Worm (Caenorhabditis elegans): ENCODE results near the gene F46C5.1.

The F46C5.1 gene

DNA sequence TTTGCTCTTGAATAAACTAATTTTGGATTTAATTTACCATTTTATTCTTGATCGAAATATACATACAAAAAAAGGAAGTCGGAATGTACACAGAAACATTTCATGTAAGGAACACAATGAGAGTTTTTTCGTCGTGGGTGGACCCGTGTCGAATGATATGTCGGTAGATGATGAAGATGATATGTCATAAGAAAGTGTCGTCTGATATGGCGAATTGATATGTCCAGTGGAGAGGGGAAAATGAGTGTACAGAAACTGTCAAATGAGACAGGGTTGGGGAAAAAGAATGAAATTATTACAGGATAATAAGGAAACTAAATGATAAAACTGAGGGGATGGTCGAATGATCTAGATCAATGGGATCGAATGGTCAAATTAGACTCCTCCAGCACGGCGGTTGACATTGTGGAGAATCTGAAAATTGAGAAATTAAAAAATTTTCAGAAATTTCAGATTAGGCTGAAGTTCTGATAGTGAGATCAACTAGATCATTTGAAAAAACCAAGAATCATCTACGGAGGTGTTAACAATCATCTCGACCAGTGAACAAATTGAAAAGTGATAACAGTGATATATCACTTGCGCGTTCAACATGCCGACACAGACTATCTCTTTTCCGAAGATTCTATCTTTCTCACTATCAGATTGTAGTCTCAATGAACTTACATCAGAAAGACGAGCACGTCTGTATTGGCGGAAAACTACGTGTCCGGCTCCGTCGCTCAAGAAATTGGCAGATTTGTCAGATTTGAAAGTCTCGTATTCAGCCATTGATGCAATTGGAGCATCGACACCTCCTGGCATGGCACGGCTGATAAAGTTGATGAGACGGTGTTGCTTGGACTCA, 641 bp downstream of the F46C5.1 start (continued):
- TF ChIP-seq chd-7 (tag; optimal IDR thresholded peaks at IDR 0.05) = peak; percentile 4
- TF ChIP-seq atf-7 (tag; optimal IDR thresholded peaks at IDR 0.05) = no peak
- 0 out of 2 replicates have a peak, but pooled peaks have one; percentile 29 for TF ChIP-seq K11D2.4 (GFP tag; IDR thresholded peaks at IDR 0.05)
- TF ChIP-seq repo-1 (tag; optimal IDR thresholded peaks at IDR 0.05) = no peak
- no peak for TF ChIP-seq B0261.1 (tag; optimal IDR thresholded peaks at IDR 0.05)
- no peak for TF ChIP-seq cebp-1 (GFP tag; IDR thresholded peaks at IDR 0.05)
- no peak for TF ChIP-seq cebp-1 (tag; optimal IDR thresholded peaks at IDR 0.05)
- TF ChIP-seq hlh-12 (tag; optimal IDR thresholded peaks at IDR 0.05) = no peak
- TF ChIP-seq madf-6 (GFP tag; IDR thresholded peaks at IDR 0.05) = no peak
- TF ChIP-seq tbp1 (GFP tag; optimal IDR thresholded peaks at IDR 0.05) = no peak
- no peak for TF ChIP-seq sptf-2 (GFP tag; optimal IDR thresholded peaks at IDR 0.05)
- TF ChIP-seq T26A5.8 (tag; optimal IDR thresholded peaks at IDR 0.05) = no peak
- TF ChIP-seq ztf-18 (tag; optimal IDR thresholded peaks at IDR 0.05) = no peak
- TF ChIP-seq him-1 (tag; optimal IDR thresholded peaks at IDR 0.05) = no peak

DNA sequence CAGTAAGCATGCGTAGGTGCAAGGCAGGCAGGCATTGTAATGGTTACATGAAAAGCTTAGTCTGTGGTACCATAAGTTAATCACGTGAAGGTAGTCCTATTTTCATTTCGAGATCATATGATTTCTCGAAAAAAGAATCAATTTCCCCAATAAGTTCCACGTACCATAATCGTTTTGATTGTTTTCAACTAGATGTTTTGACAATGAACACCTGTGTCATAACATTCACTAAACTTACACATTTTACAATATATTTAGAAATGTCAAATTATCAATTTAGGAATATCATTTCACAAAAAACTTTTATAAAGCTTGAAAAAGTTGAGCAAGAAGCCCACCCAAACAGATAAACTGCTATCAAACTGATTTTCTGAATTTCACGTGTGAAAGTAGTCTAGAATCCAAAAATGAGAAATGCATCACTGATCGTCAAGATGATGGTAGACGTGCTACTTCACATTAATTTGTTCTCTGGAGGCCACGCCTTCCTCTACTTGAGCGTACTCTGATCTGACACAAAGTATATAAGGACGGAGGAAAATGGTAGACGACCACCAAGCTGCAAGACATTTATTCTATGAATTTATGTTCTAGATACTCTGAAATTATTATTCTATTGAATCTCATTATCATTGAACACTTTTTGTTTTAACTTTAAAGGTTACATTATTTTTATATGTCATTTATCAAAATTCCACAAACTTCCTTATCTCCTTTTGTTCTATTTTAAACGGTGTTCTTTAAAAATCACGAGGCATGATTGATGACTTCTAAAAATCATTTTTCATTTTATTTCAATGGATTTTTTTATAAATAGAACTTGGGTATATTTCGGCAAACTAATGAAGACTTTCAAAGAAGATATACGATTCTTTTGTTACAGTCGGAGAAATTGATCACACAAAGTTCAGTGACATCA, 1.8 kb downstream of the F46C5.1 start, which contains the start of gene F46C5.10:
Gene F46C5.10 (minus strand): TSS at position 51 of the 919 bp plus-strand sequence.
- TF ChIP-seq lin-35 (GFP tag; optimal IDR thresholded peaks at IDR 0.05) = peak in 1 of 3 experiments; percentile 1
- TF ChIP-seq madf-3 (GFP tag; IDR thresholded peaks at IDR 0.05) = no peak
- peak; percentile 56 for TF ChIP-seq ama-1 (optimal IDR thresholded peaks at IDR 0.05)
- TF ChIP-seq ama-1 (GFP tag; optimal IDR thresholded peaks at IDR 0.05) = no peak
- peak; percentile 5 for TF ChIP-seq lin-40 (tag; optimal IDR thresholded peaks at IDR 0.05)
- no peak for TF ChIP-seq F39B2.1 (GFP tag; IDR thresholded peaks at IDR 0.05)

DNA sequence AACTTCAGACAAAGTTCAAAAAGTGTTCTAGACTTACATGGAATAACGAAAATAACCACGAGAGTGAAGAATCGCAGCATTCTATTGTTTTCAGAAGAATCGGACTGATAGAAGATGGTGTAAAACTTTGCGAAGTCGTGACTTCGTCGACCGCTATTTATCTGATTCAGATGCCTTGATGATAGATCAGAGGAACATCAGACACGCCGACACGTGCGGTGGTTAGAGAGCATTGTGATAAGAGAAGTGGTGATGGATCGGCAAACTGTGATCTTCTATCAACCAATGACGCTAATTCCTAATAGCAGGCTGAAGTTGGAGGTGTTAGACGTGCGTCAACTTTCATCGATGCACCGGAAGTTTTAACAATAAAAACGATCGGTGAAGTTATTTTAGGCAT, 2.7 kb downstream of the F46C5.1 start:
- TF ChIP-seq sptf-2 (GFP tag; optimal IDR thresholded peaks at IDR 0.05) = no peak
- no peak for TF ChIP-seq xnd-1 (tag; optimal IDR thresholded peaks at IDR 0.05)
- no peak for TF ChIP-seq F22D6.2 (tag; optimal IDR thresholded peaks at IDR 0.05)
- peak; percentile 49 for TF ChIP-seq ztf-26 (tag; optimal IDR thresholded peaks at IDR 0.05)
- no peak for TF ChIP-seq hmg-1.2 (GFP tag; IDR thresholded peaks at IDR 0.05)
- peak; percentile 36 for TF ChIP-seq somi-1 (GFP tag; optimal IDR thresholded peaks at IDR 0.05)
- TF ChIP-seq snpc-3.4 (tag; optimal IDR thresholded peaks at IDR 0.05) = no peak
- TF ChIP-seq B0261.1 (tag; optimal IDR thresholded peaks at IDR 0.05) = no peak
- no peak for TF ChIP-seq lsl-1 (GFP tag; optimal IDR thresholded peaks at IDR 0.05)
- TF ChIP-seq sdz-38 (tag; optimal IDR thresholded peaks at IDR 0.05) = no peak
- TF ChIP-seq T26A5.8 (tag; optimal IDR thresholded peaks at IDR 0.05) = no peak
- TF ChIP-seq B0019.2 (GFP tag; conservative IDR thresholded peaks at IDR 0.05) = no peak
- TF ChIP-seq egl-44 (GFP tag; IDR thresholded peaks at IDR 0.05) = no peak
- TF ChIP-seq lin-40 (tag; optimal IDR thresholded peaks at IDR 0.05) = peak; percentile 23
- no peak for TF ChIP-seq ceh-79 (tag; optimal IDR thresholded peaks at IDR 0.05)
- TF ChIP-seq F57A8.1 (GFP tag; optimal IDR thresholded peaks at IDR 0.05) = no peak
- TF ChIP-seq nhr-179 (tag; optimal IDR thresholded peaks at IDR 0.05) = no peak
- TF ChIP-seq ceh-91 (GFP tag; IDR thresholded peaks at IDR 0.05) = no peak
- no peak for TF ChIP-seq atf-7 (tag; optimal IDR thresholded peaks at IDR 0.05)
- no peak for TF ChIP-seq Y56A3A.18 (GFP tag; IDR thresholded peaks at IDR 0.05)
- TF ChIP-seq ztf-6 (GFP tag; IDR thresholded peaks at IDR 0.05) = no peak

All from whole organism, young adult.